Worm (Caenorhabditis elegans) whole organism, early embryonic: Measurements from ENCODE around the gene nrsn-1.

ENCODE experiments used
- B0310.2 ChIP-seq: sonication (generic microtip); optimal IDR thresholded peaks from 2 replicates; lab custom pipeline; 2016; ENCODE audit warnings: mild to moderate bottlenecking, missing genetic modification characterization, missing compliant biosample characterization
- F13C5.2 ChIP-seq: sonication (generic microtip); optimal IDR thresholded peaks from 2 replicates; lab custom pipeline; 2017; ENCODE audit warnings: mild to moderate bottlenecking, missing genetic modification characterization, inconsistent platforms, missing compliant biosample characterization
- aly-1 ChIP-seq: sonication (generic microtip); optimal IDR thresholded peaks from 2 replicates; lab custom pipeline; 2016; ENCODE audit warnings: missing genetic modification characterization, missing compliant biosample characterization
- ama-1 ChIP-seq: fragments of 150-350 bp; optimal IDR thresholded peaks from 2 replicates; lab custom pipeline; 2014
- ceh-13 ChIP-seq: fragments of 200-800 bp; sonication (Bioruptor generic); optimal IDR thresholded peaks from 2 replicates; lab custom pipeline; 2018; ENCODE audit warnings: mild to moderate bottlenecking, missing genetic modification characterization, missing compliant biosample characterization
- ceh-36 ChIP-seq: sonication (generic microtip); optimal IDR thresholded peaks from 2 replicates; lab custom pipeline; 2016; ENCODE audit warnings: missing genetic modification characterization, inconsistent platforms, missing compliant biosample characterization
- ets-7 ChIP-seq: sonication (generic microtip); optimal IDR thresholded peaks from 2 replicates; lab custom pipeline; 2016; ENCODE audit warnings: missing genotype, missing genetic modification characterization, missing compliant biosample characterization
- flt-1 ChIP-seq: fragments of 200-800 bp; sonication (Bioruptor generic); IDR thresholded peaks from 2 replicates; pipeline ENCODE4 v1.3.6; 2022; ENCODE audit warnings: missing genetic modification characterization, missing compliant biosample characterization
- hmbx-1 ChIP-seq: sonication (generic microtip); optimal IDR thresholded peaks from 2 replicates; lab custom pipeline; 2016; ENCODE audit warnings: mild to moderate bottlenecking, missing genetic modification characterization, missing compliant biosample characterization
- hmg-4 ChIP-seq: fragments of 200-800 bp; sonication (Bioruptor generic); optimal IDR thresholded peaks from 2 replicates; lab custom pipeline; 2018; ENCODE audit warnings: mild to moderate bottlenecking, missing genetic modification characterization, missing compliant biosample characterization
- hnd-1 ChIP-seq: sonication (generic microtip); optimal IDR thresholded peaks from 2 replicates; lab custom pipeline; 2016; ENCODE audit warnings: missing genetic modification characterization, missing compliant biosample characterization
- pes-1 ChIP-seq: fragments of 200-800 bp; sonication (Bioruptor generic); IDR thresholded peaks from 2 replicates; pipeline ENCODE4 v1.3.6; 2022; ENCODE audit warnings: missing genetic modification reagents, missing genetic modification characterization, missing compliant biosample characterization
- scrt-1 ChIP-seq: fragments of 200-800 bp; sonication (Bioruptor generic); IDR thresholded peaks from 2 replicates; pipeline ENCODE4 v1.3.6; 2022; ENCODE audit warnings: missing genetic modification characterization, missing compliant biosample characterization
- sea-1 ChIP-seq: fragments of 200-800 bp; sonication (Bioruptor generic); conservative IDR thresholded peaks from 2 replicates; pipeline ENCODE4 v1.3.6; 2022; ENCODE audit warnings: missing genetic modification characterization, missing compliant biosample characterization
- tbx-11 ChIP-seq: fragments of 200-800 bp; sonication (Bioruptor generic); IDR thresholded peaks from 2 replicates; pipeline ENCODE4 v1.3.6; 2022; ENCODE audit warnings: missing genetic modification characterization, missing compliant biosample characterization
- tbx-37 ChIP-seq: fragments of 200-800 bp; sonication (Bioruptor generic); conservative IDR thresholded peaks from 2 replicates; pipeline ENCODE4 v1.3.6; 2022; ENCODE audit warnings: missing genetic modification reagents, missing genetic modification characterization, missing compliant biosample characterization
- tra-4 ChIP-seq: sonication (generic microtip); optimal IDR thresholded peaks from 2 replicates; lab custom pipeline; 2017; ENCODE audit warnings: missing genetic modification characterization, missing compliant biosample characterization

nrsn-1 gene

DNA sequence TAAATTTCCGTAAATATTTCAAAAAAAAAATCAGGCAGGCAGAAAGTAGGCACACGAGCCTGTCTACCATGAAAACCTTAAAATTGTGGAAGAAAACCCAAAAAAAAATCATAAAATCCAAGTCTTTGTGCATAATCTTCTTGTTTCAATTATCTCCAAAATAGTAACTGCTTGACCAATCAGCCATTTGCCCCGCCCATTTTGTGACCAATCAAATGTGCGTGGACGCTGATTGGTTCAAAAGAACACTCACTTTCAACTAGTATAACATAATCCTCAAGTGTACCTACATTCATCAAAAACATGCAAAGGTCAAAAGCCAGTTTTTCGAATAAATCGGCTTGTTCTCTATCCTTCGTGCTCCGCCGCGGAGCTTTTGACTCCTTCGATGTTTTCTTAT, 37.3 kb downstream of the nrsn-1 start:
- TF ChIP-seq hmbx-1 (no peak), ceh-13 (GFP tag; lab: Kevin White, UChicago) (no peak), tbx-37 (no peak), flt-1 (GFP tag; lab: Robert Waterston, UW) (no peak), sea-1 (no peak), F13C5.2 (tag; lab: Kevin White, UChicago) (no peak), pes-1 (GFP tag; lab: Robert Waterston, UW) (no peak), B0310.2 (tag; lab: Kevin White, UChicago) (no peak), tra-4 (tag; lab: Kevin White, UChicago) (no peak), tbx-11 (no peak)

DNA sequence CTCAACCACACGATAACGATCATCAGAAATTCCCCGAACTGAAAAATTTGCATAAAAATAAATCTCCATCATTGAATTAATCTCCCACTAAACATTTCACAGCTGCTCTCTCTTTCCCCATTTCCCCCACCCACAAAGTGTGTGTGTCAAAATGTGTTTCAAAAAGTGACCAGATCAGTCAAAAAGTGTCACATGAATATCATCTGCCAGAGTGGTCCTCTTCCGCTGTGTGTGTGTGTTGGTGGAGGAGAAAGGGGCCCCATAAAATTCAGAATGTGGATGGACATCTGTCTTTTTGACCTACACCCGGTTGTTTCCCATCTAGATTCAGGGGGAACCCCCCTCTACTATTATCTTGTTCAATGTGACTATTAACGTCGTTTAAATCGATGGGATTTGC, 38.6 kb downstream of the nrsn-1 start:
- TF ChIP-seq flt-1 (GFP tag; lab: Robert Waterston, UW) = no peak
- no peak for TF ChIP-seq pes-1 (GFP tag; lab: Robert Waterston, UW)
- no peak for TF ChIP-seq ets-7 (tag; lab: Kevin White, UChicago)
- no peak for TF ChIP-seq ceh-13 (GFP tag; lab: Kevin White, UChicago)
- no peak for TF ChIP-seq tra-4 (tag; lab: Kevin White, UChicago)
- TF ChIP-seq hmbx-1 = no peak
- no peak for TF ChIP-seq ceh-36 (tag; lab: Kevin White, UChicago)
- TF ChIP-seq F13C5.2 (tag; lab: Kevin White, UChicago) = no peak
- TF ChIP-seq B0310.2 (tag; lab: Kevin White, UChicago) = no peak
- TF ChIP-seq ama-1 (lab: Kevin White, UChicago) = no peak
- no peak for TF ChIP-seq scrt-1
- no peak for TF ChIP-seq tbx-11

- no peak for TF ChIP-seq aly-1 (tag; lab: Kevin White, UChicago)
These were observed 42.7 kb downstream of the nrsn-1 start, which contains the start of gene pals-33 for ce11 chrV:3673080-3673479. Gene pals-33, plus strand, starts transcription at chrV:3673380.

DNA sequence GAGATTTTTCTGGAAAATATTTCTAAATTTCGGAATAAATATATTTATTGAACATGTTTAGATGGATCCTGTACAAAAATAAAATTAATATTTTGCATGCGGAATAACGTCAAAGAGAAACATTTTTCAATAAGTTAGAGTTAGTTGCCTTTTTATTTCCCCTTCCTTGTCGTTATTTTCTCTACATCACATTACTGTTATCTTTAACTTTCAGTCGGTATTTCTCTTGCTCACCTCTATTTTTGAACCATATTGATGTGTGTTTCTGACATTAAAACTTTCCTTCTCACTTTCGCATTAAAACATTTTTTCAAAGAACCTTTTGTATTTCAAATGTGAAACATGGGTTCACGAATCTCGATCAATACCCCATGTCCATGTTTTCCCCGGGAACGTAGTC, 45.3 kb downstream of the nrsn-1 start, which contains the start of gene Y39H10B.3:
Y39H10B.3 (plus strand) TSS at position 301 of the 400 bp plus-strand sequence.
- no peak for TF ChIP-seq scrt-1
- no peak for TF ChIP-seq ets-7 (tag; lab: Kevin White, UChicago)
- no peak for TF ChIP-seq aly-1 (tag; lab: Kevin White, UChicago)
- no peak for TF ChIP-seq ceh-36 (tag; lab: Kevin White, UChicago)
- TF ChIP-seq hmbx-1 = no peak
- TF ChIP-seq sea-1 = no peak
- TF ChIP-seq B0310.2 (tag; lab: Kevin White, UChicago) = no peak
- TF ChIP-seq tbx-37 = no peak
- TF ChIP-seq hnd-1 (tag; lab: Kevin White, UChicago) = no peak
- TF ChIP-seq flt-1 (GFP tag; lab: Robert Waterston, UW) = no peak
- TF ChIP-seq tbx-11 = no peak
- no peak for TF ChIP-seq hmg-4 (GFP tag; lab: Kevin White, UChicago)
- TF ChIP-seq ama-1 (lab: Kevin White, UChicago) = no peak
- TF ChIP-seq pes-1 (GFP tag; lab: Robert Waterston, UW) = no peak

DNA sequence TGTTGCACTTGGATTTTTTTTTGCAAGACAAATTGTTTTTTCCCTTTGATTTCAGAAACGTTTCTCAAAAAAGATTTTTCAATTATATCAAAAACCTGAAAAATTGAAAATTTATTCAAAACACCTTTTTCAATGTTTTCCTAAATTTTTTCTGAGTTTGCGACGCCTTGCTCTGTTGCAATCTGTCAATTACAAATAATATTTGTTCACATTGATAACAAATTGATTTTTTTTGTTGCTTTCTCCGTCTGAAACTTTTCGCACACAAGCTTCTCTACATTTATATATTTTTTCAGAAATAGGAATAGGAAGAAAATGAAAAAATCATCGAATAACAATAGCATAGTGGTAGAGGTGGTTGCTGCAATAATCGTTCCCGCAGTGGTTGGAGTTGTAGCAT, 47.3 kb downstream of the nrsn-1 start, which contains the start of gene Y39H10B.2:
Y39H10B.2 (plus strand) TSS at position 301 of the 400 bp plus-strand sequence.
- no peak for TF ChIP-seq ama-1 (lab: Kevin White, UChicago)
- no peak for TF ChIP-seq ceh-36 (tag; lab: Kevin White, UChicago)
- TF ChIP-seq hmbx-1 = no peak
- TF ChIP-seq tbx-37 = no peak

DNA sequence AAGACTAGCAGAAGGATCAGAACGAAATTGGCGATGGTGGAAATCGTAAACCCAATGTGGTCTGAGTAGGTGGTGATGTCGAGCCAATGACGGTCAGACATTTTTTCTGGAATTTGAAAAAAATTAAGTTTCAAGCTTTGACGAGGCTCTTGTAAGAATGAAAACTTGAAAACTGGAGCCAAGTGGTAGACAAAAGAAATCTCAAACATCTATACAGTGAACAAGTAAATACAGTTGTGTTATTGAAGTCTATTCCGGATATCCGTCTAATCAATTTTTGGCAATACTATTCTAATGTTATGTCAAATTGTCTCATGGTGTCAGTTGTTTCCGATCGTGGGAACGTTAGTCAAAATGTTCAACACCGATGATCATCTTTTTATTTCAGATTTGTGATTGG, 48.9 kb downstream of the nrsn-1 start, which contains the start of gene str-113:
str-113 (minus strand) TSS at position 101 of the 400 bp plus-strand sequence.
- no peak for TF ChIP-seq ama-1 (lab: Kevin White, UChicago)
- no peak for TF ChIP-seq tra-4 (tag; lab: Kevin White, UChicago)
- no peak for TF ChIP-seq aly-1 (tag; lab: Kevin White, UChicago)
- TF ChIP-seq tbx-37 = no peak
- TF ChIP-seq hnd-1 (tag; lab: Kevin White, UChicago) = no peak
- TF ChIP-seq ceh-36 (tag; lab: Kevin White, UChicago) = no peak
- no peak for TF ChIP-seq pes-1 (GFP tag; lab: Robert Waterston, UW)
- TF ChIP-seq sea-1 = no peak
- TF ChIP-seq ceh-13 (GFP tag; lab: Kevin White, UChicago) = no peak
- TF ChIP-seq tbx-11 = no peak
- no peak for TF ChIP-seq F13C5.2 (tag; lab: Kevin White, UChicago)
- TF ChIP-seq flt-1 (GFP tag; lab: Robert Waterston, UW) = no peak
- no peak for TF ChIP-seq hmg-4 (GFP tag; lab: Kevin White, UChicago)
- TF ChIP-seq scrt-1 = no peak
- no peak for TF ChIP-seq ets-7 (tag; lab: Kevin White, UChicago)
- TF ChIP-seq hmbx-1 = no peak
- TF ChIP-seq B0310.2 (tag; lab: Kevin White, UChicago) = no peak
